Fruit fly (Drosophila melanogaster) whole organism, embryonic: ENCODE data around the gene CG5808.

ENCODE experiments used
- Atf3 ChIP-seq: fragments of 200-800 bp; sonication (Bioruptor generic); optimal IDR thresholded peaks from 3 replicates; lab custom pipeline; 2016; ENCODE audit warnings: missing biosample characterization, missing genetic modification characterization
- Atf6 ChIP-seq: fragments of 200-800 bp; sonication (Bioruptor generic); IDR thresholded peaks from 2 replicates; pipeline ENCODE4 v1.3.6; 2022; ENCODE audit warnings: missing biosample characterization, missing genetic modification characterization
- B-H1 ChIP-seq: fragments of 200-800 bp; sonication (Bioruptor generic); IDR thresholded peaks from 3 replicates; pipeline ENCODE4 v1.3.6; 2022; ENCODE audit warnings: missing biosample characterization, missing genetic modification characterization
- Blimp-1 ChIP-seq: fragments of 200-800 bp; sonication (Bioruptor generic); optimal IDR thresholded peaks from 3 replicates; lab custom pipeline; 2018; ENCODE audit warnings: missing biosample characterization, missing genetic modification characterization, mild to moderate bottlenecking, moderate library complexity, missing genetic modification reagents
- C15 ChIP-seq: fragments of 200-800 bp; sonication (Bioruptor generic); IDR thresholded peaks from 3 replicates; pipeline ENCODE4 v1.3.6; 2022; ENCODE audit warnings: missing biosample characterization, missing genetic modification characterization
- CG10321 ChIP-seq: fragments of 200-800 bp; sonication (Bioruptor generic); IDR thresholded peaks from 2 replicates; pipeline ENCODE4 v1.3.6; 2022; ENCODE audit warnings: missing biosample characterization, missing genetic modification characterization
- CG11247 ChIP-seq: fragments of 200-800 bp; sonication (Bioruptor generic); IDR thresholded peaks from 2 replicates; pipeline ENCODE4 v1.3.6; 2022; ENCODE audit warnings: missing biosample characterization, missing genetic modification characterization
- CG12744 ChIP-seq: fragments of 200-800 bp; sonication (Bioruptor generic); optimal IDR thresholded peaks from 2 replicates; lab custom pipeline; 2016; ENCODE audit warnings: missing biosample characterization, missing genetic modification characterization
- CG14667 ChIP-seq: fragments of 200-800 bp; sonication (Bioruptor generic); IDR thresholded peaks from 2 replicates; pipeline ENCODE4 v1.3.6; 2022; ENCODE audit warnings: missing biosample characterization, missing genetic modification characterization
- CG14965 ChIP-seq: fragments of 200-800 bp; sonication (Bioruptor generic); optimal IDR thresholded peaks from 2 replicates; lab custom pipeline; 2016; ENCODE audit warnings: missing biosample characterization, missing genetic modification characterization, borderline replicate concordance
- CG16815 ChIP-seq: fragments of 200-800 bp; sonication (Bioruptor generic); optimal IDR thresholded peaks from 3 replicates; lab custom pipeline; 2017; ENCODE audit warnings: missing biosample characterization, mild to moderate bottlenecking, missing genetic modification characterization
- CG31365 ChIP-seq: fragments of 200-800 bp; sonication (Bioruptor generic); optimal IDR thresholded peaks from 2 replicates; lab custom pipeline; 2018; ENCODE audit warnings: missing biosample characterization, mild to moderate bottlenecking, missing genetic modification characterization
- CG33213 ChIP-seq: fragments of 200-800 bp; sonication (Bioruptor generic); optimal IDR thresholded peaks from 3 replicates; lab custom pipeline; 2016; ENCODE audit warnings: missing biosample characterization, missing genetic modification characterization
- CG4328 ChIP-seq: fragments of 200-800 bp; sonication (Bioruptor generic); optimal IDR thresholded peaks from 3 replicates; lab custom pipeline; 2017; ENCODE audit warnings: missing biosample characterization, missing genetic modification reagents, missing genetic modification characterization
- CG4617 ChIP-seq: fragments of 200-800 bp; sonication (Bioruptor generic); optimal IDR thresholded peaks from 3 replicates; lab custom pipeline; 2016; ENCODE audit warnings: missing biosample characterization, missing genetic modification characterization, borderline replicate concordance
- CG6683 ChIP-seq: fragments of 200-800 bp; sonication (Bioruptor generic); optimal IDR thresholded peaks from 2 replicates; lab custom pipeline; 2017; ENCODE audit warnings: missing biosample characterization, mild to moderate bottlenecking, missing genetic modification characterization, missing genetic modification reagents
- CG6765 ChIP-seq: fragments of 200-800 bp; sonication (Bioruptor generic); optimal IDR thresholded peaks from 3 replicates; lab custom pipeline; 2017; ENCODE audit warnings: missing biosample characterization, mild to moderate bottlenecking, missing genetic modification characterization
- CG6813 ChIP-seq: fragments of 200-800 bp; sonication (Bioruptor generic); optimal IDR thresholded peaks from 2 replicates; lab custom pipeline; 2017; ENCODE audit warnings: missing biosample characterization, missing genetic modification characterization, mild to moderate bottlenecking, moderate library complexity, missing genetic modification reagents
- CG9876 ChIP-seq: fragments of 200-800 bp; sonication (Bioruptor generic); optimal IDR thresholded peaks from 2 replicates; lab custom pipeline; 2016; ENCODE audit warnings: missing biosample characterization, missing genetic modification characterization
- CG9932 ChIP-seq: fragments of 200-800 bp; sonication (Bioruptor generic); IDR thresholded peaks from 2 replicates; pipeline ENCODE4 v1.3.6; 2022; ENCODE audit warnings: missing biosample characterization, missing genetic modification characterization
- Dfd ChIP-seq, 2 experiments: fragments of >200 bp; optimal IDR thresholded peaks; 2 replicates each; lab custom pipeline; 2017; ENCODE audit warnings: missing biosample characterization in 2 of 2, missing genetic modification characterization in 2 of 2
- Doc3 ChIP-seq: fragments of 200-800 bp; sonication (Bioruptor generic); IDR thresholded peaks from 3 replicates; pipeline ENCODE4 v1.3.6; 2022; ENCODE audit warnings: missing biosample characterization, missing genetic modification characterization; ENCODE audit not compliant: partially characterized antibody
- Ets97D ChIP-seq: fragments of 200-800 bp; sonication (Bioruptor generic); optimal IDR thresholded peaks from 3 replicates; lab custom pipeline; 2016; ENCODE audit warnings: missing biosample characterization, missing genetic modification characterization
- HmgZ ChIP-seq: fragments of 200-800 bp; sonication (Bioruptor generic); optimal IDR thresholded peaks from 2 replicates; lab custom pipeline; 2018; ENCODE audit warnings: missing biosample characterization, mild to moderate bottlenecking, missing genetic modification characterization
- Jarid2 ChIP-seq: fragments of 200-800 bp; sonication (Bioruptor generic); optimal IDR thresholded peaks from 3 replicates; lab custom pipeline; 2017; ENCODE audit warnings: mild to moderate bottlenecking, missing biosample characterization, missing genetic modification reagents, missing genetic modification characterization
- Max ChIP-seq: fragments of 200-800 bp; sonication (Bioruptor generic); optimal IDR thresholded peaks from 2 replicates; lab custom pipeline; 2016; ENCODE audit warnings: missing biosample characterization, mild to moderate bottlenecking, missing genetic modification characterization
- Ravus ChIP-seq: fragments of 200-800 bp; sonication (Bioruptor generic); IDR thresholded peaks from 2 replicates; pipeline ENCODE4 v1.3.6; 2022; ENCODE audit warnings: missing biosample characterization, missing genetic modification characterization
- TFAM ChIP-seq: fragments of 200-800 bp; sonication (Bioruptor generic); optimal IDR thresholded peaks from 2 replicates; lab custom pipeline; 2017; ENCODE audit warnings: missing biosample characterization, missing genetic modification characterization, inconsistent platforms
- ab ChIP-seq: fragments of 200-800 bp; sonication (Bioruptor generic); optimal IDR thresholded peaks from 2 replicates; lab custom pipeline; 2016; ENCODE audit warnings: missing biosample characterization, missing genetic modification characterization
- ara ChIP-seq: fragments of 200-800 bp; sonication (Bioruptor generic); IDR thresholded peaks from 2 replicates; pipeline ENCODE4 v1.3.6; 2022; ENCODE audit warnings: missing biosample characterization, missing genetic modification characterization
- bab2 ChIP-seq: fragments of 200-800 bp; sonication (Bioruptor generic); optimal IDR thresholded peaks from 2 replicates; lab custom pipeline; 2016; ENCODE audit warnings: missing biosample characterization, missing genetic modification characterization
- bbx ChIP-seq: fragments of 200-800 bp; sonication (Bioruptor generic); IDR thresholded peaks from 2 replicates; pipeline ENCODE4 v1.3.6; 2022; ENCODE audit warnings: missing biosample characterization, missing genetic modification characterization; ENCODE audit not compliant: partially characterized antibody
- crc ChIP-seq: fragments of 200-800 bp; sonication (Bioruptor generic); optimal IDR thresholded peaks from 2 replicates; lab custom pipeline; 2016; ENCODE audit warnings: missing biosample characterization, missing genetic modification characterization
- emc ChIP-seq: fragments of 200-800 bp; sonication (Bioruptor generic); optimal IDR thresholded peaks from 2 replicates; lab custom pipeline; 2016; ENCODE audit warnings: missing biosample characterization, missing genetic modification characterization
- eve ChIP-seq, 2 experiments: fragments of >200 bp; optimal IDR thresholded peaks; 2 replicates each; lab custom pipeline; 2017; ENCODE audit warnings: missing biosample characterization in 2 of 2, missing genetic modification characterization in 2 of 2
- fd102C ChIP-seq: fragments of 200-800 bp; sonication (Bioruptor generic); optimal IDR thresholded peaks from 2 replicates; lab custom pipeline; 2018; ENCODE audit warnings: missing biosample characterization, mild to moderate bottlenecking, missing genetic modification characterization, moderate library complexity
- kah ChIP-seq: fragments of 200-800 bp; sonication (Bioruptor generic); optimal IDR thresholded peaks from 2 replicates; lab custom pipeline; 2018; ENCODE audit warnings: missing biosample characterization, mild to moderate bottlenecking, missing genetic modification characterization
- ken ChIP-seq: fragments of 200-800 bp; sonication (Bioruptor generic); IDR thresholded peaks from 3 replicates; pipeline ENCODE4 v1.3.6; 2022; ENCODE audit warnings: missing biosample characterization, missing genetic modification characterization
- nau ChIP-seq: fragments of 200-800 bp; sonication (Bioruptor generic); optimal IDR thresholded peaks from 3 replicates; lab custom pipeline; 2017; ENCODE audit warnings: missing biosample characterization, mild to moderate bottlenecking, missing genetic modification characterization, missing genetic modification reagents
- pho ChIP-seq: fragments of 200-800 bp; sonication (Bioruptor generic); optimal IDR thresholded peaks from 2 replicates; lab custom pipeline; 2016; ENCODE audit warnings: missing biosample characterization, missing genetic modification characterization
- pzg ChIP-seq: fragments of 200-800 bp; sonication (Bioruptor generic); optimal IDR thresholded peaks from 3 replicates; lab custom pipeline; 2018; ENCODE audit warnings: missing biosample characterization, mild to moderate bottlenecking, missing genetic modification characterization, moderate library complexity
- run ChIP-seq: fragments of 200-800 bp; sonication (Bioruptor generic); optimal IDR thresholded peaks from 3 replicates; lab custom pipeline; 2018; ENCODE audit warnings: missing biosample characterization, mild to moderate bottlenecking, missing genetic modification characterization
- slbo ChIP-seq: fragments of 200-800 bp; sonication (Bioruptor generic); IDR thresholded peaks from 2 replicates; pipeline ENCODE4 v1.3.6; 2022; ENCODE audit warnings: missing biosample characterization, missing genetic modification characterization
- tio ChIP-seq: fragments of 200-800 bp; sonication (Bioruptor generic); optimal IDR thresholded peaks from 2 replicates; lab custom pipeline; 2017; ENCODE audit warnings: missing biosample characterization, missing genetic modification characterization, inconsistent platforms
- tna ChIP-seq: fragments of 200-800 bp; sonication (Bioruptor generic); IDR thresholded peaks from 2 replicates; pipeline ENCODE4 v1.3.6; 2022; ENCODE audit warnings: missing biosample characterization, missing genetic modification characterization; ENCODE audit not compliant: partially characterized antibody
- ttk ChIP-seq: fragments of 200-800 bp; sonication (Bioruptor generic); IDR thresholded peaks from 2 replicates; pipeline ENCODE4 v2.1.2; 2022; ENCODE audit warnings: missing biosample characterization, missing genetic modification characterization
- wor ChIP-seq: fragments of 200-800 bp; sonication (Bioruptor generic); IDR thresholded peaks from 2 replicates; pipeline ENCODE4 v1.3.6; 2022; ENCODE audit warnings: missing biosample characterization, missing genetic modification characterization
- zf30C ChIP-seq: fragments of 200-800 bp; sonication (Bioruptor generic); optimal IDR thresholded peaks from 3 replicates; lab custom pipeline; 2018; ENCODE audit warnings: missing biosample characterization, mild to moderate bottlenecking, missing genetic modification characterization
- zfh2 ChIP-seq: fragments of 200-800 bp; sonication (Bioruptor generic); optimal IDR thresholded peaks from 2 replicates; lab custom pipeline; 2016; ENCODE audit warnings: missing biosample characterization, missing genetic modification characterization

Gene CG5808

DNA sequence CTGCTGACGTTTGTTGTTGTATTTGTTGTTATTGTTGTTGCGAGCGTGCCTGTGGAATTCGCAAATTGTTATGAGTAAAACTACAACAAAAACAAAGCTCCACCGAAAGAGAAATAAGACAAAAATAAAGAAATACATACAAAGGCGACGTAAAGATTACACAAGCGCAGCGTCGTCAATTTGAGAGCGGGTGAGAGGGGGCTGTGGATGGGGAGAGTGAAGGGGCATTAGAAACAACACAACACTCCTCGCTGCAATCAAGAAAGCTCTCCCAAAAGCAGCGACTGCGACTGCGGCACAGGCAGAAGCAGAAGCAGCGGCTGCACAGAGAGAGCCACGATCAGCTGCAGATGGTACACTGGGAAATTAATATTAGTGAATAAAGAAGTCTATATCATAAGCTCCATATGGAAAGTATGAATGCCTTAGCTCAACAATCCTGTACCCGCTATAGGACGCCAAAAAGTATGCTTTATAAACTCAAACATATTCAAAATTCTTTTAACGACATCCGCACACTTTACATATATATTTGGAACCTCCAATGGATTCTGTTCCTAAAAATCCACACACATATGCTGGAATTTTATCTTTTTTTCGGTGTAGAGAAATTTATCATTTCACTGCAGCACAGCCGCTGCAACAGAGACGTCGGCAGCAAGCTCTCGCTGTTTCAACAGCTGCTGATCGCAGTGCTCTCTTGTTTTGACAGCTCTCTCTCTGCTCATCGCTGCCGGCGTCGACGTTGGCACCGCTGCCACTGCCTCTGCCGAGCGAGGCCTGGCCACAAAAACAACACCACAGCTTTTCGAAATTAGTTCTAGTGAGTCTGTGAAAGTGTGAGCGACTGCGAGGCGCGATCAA lies 48.0 kb downstream of the CG5808 start, which contains the start of gene CG13631 (continued):
- peak; percentile 59; the same call in 1 of the 2 replicates for TF ChIP-seq Atf6 (GFP tag; lab: Robert Waterston, UW)
- TF ChIP-seq Doc3 (GFP tag; lab: Robert Waterston, UW) = no peak
- TF ChIP-seq B-H1 (GFP tag; lab: Robert Waterston, UW) = peak; percentile 87
- TF ChIP-seq CG31365 (tag; lab: Kevin White, UChicago) = peak; percentile 66
- peak; percentile 50; the same call in 1 of the 3 replicates for TF ChIP-seq C15 (GFP tag; lab: Robert Waterston, UW)
- peak; percentile 10 for TF ChIP-seq emc (GFP tag; lab: Kevin White, UChicago)
- TF ChIP-seq ken (GFP tag; lab: Robert Waterston, UW) = peak; percentile 96
- TF ChIP-seq ab (GFP tag; lab: Kevin White, UChicago) = peak; percentile 87
- no peak for TF ChIP-seq Dfd (GFP tag; optimal IDR thresholded peaks at IDR 0.05; lab: Kevin White, UChicago)
- 0 out of 2 replicates have a peak, but pooled peaks have one; percentile 12 for TF ChIP-seq CG9932 (GFP tag; lab: Robert Waterston, UW)
- peak; percentile 16 for TF ChIP-seq Jarid2 (GFP tag; lab: Kevin White, UChicago)
- peak; percentile 74 for TF ChIP-seq CG11247
- TF ChIP-seq kah (GFP tag; lab: Kevin White, UChicago) = peak; percentile 86
- TF ChIP-seq fd102C (GFP tag; lab: Kevin White, UChicago) = no peak
- TF ChIP-seq zfh2 (GFP tag; lab: Kevin White, UChicago) = peak; percentile 45
- TF ChIP-seq CG6813 (GFP tag; lab: Kevin White, UChicago) = peak; percentile 83
- TF ChIP-seq Max (GFP tag; lab: Kevin White, UChicago) = peak; percentile 91
- TF ChIP-seq CG6683 = peak; percentile 71
- peak; percentile 72 for TF ChIP-seq TFAM (GFP tag; lab: Kevin White, UChicago)
- TF ChIP-seq tna (GFP tag; lab: Robert Waterston, UW) = no peak
- peak; percentile 47 for TF ChIP-seq CG12744
- TF ChIP-seq CG14965 = peak; percentile 70
- TF ChIP-seq CG14667 (GFP tag; lab: Robert Waterston, UW) = peak; percentile 87
- peak; percentile 78 for TF ChIP-seq zf30C (GFP tag; lab: Kevin White, UChicago)
- peak; percentile 96 for TF ChIP-seq ttk (GFP tag; lab: Robert Waterston, UW)
- peak; percentile 83 for TF ChIP-seq CG4617 (GFP tag; lab: Kevin White, UChicago)
- peak; percentile 83 for TF ChIP-seq CG9876 (GFP tag; lab: Kevin White, UChicago)
- TF ChIP-seq CG33213 = peak; percentile 86
- TF ChIP-seq HmgZ (tag; lab: Kevin White, UChicago) = peak; percentile 55
- TF ChIP-seq CG6765 (GFP tag; lab: Kevin White, UChicago) = peak; percentile 9
- peak; percentile 74 for TF ChIP-seq Ets97D
- peak; percentile 84 for TF ChIP-seq CG4328 (GFP tag; lab: Kevin White, UChicago)
- TF ChIP-seq pho (GFP tag; lab: Kevin White, UChicago) = peak; percentile 61
- peak in 1 of 2 experiments; percentile 99 for TF ChIP-seq eve (GFP tag; optimal IDR thresholded peaks at IDR 0.05; lab: Kevin White, UChicago)
- peak; percentile 51 for TF ChIP-seq Ravus
- TF ChIP-seq nau = peak; percentile 93
- TF ChIP-seq crc (GFP tag; lab: Kevin White, UChicago) = peak; percentile 86
- peak; percentile 81 for TF ChIP-seq CG16815 (GFP tag; lab: Kevin White, UChicago)
- TF ChIP-seq pzg (GFP tag; lab: Kevin White, UChicago) = no peak
- TF ChIP-seq run = peak; percentile 91
- TF ChIP-seq bab2 (GFP tag; lab: Kevin White, UChicago) = peak; percentile 94
- peak; percentile 94 for TF ChIP-seq ara (GFP tag; lab: Robert Waterston, UW)
- TF ChIP-seq wor = peak; percentile 97
- peak; percentile 94 for TF ChIP-seq tio
- TF ChIP-seq CG10321 (GFP tag; lab: Robert Waterston, UW) = no peak
- TF ChIP-seq slbo (GFP tag; lab: Robert Waterston, UW) = peak; percentile 60
- TF ChIP-seq bbx = no peak
- TF ChIP-seq Atf3 = peak; percentile 96
- TF ChIP-seq Blimp-1 = peak; percentile 96
